Worm (Caenorhabditis elegans) whole organism, late embryonic: ENCODE results near the gene col-121.

Experiments
- F13H6.1 ChIP-seq: sonication (generic microtip); optimal IDR thresholded peaks from 2 replicates; lab custom pipeline; 2016; ENCODE audit warnings: missing genetic modification characterization, missing compliant biosample characterization
- ama-1 ChIP-seq: fragments of 150-350 bp; optimal IDR thresholded peaks from 2 replicates; lab custom pipeline; 2014
- ceh-19 ChIP-seq: fragments of 200-800 bp; sonication (Bioruptor generic); optimal IDR thresholded peaks from 2 replicates; lab custom pipeline; 2018; ENCODE audit warnings: mild to moderate bottlenecking, missing genetic modification characterization, missing compliant biosample characterization
- ceh-22 ChIP-seq: sonication (generic microtip); optimal IDR thresholded peaks from 2 replicates; lab custom pipeline; 2017; ENCODE audit warnings: missing biosample characterization, missing genetic modification characterization
- ceh-31 ChIP-seq: sonication (generic microtip); optimal IDR thresholded peaks from 2 replicates; lab custom pipeline; 2016; ENCODE audit warnings: missing genetic modification characterization, missing compliant biosample characterization
- ceh-34 ChIP-seq: sonication (generic microtip); optimal IDR thresholded peaks from 2 replicates; lab custom pipeline; 2016; ENCODE audit warnings: mild to moderate bottlenecking, missing genetic modification characterization, missing compliant biosample characterization
- ceh-48 ChIP-seq: sonication (generic microtip); optimal IDR thresholded peaks from 2 replicates; lab custom pipeline; 2016; ENCODE audit warnings: missing genetic modification characterization, inconsistent platforms, missing compliant biosample characterization
- ceh-6 ChIP-seq: fragments of 200-800 bp; sonication (Bioruptor generic); optimal IDR thresholded peaks from 2 replicates; lab custom pipeline; 2018; ENCODE audit warnings: mild to moderate bottlenecking, missing genetic modification characterization, missing compliant biosample characterization
- ceh-9 ChIP-seq: sonication (generic microtip); optimal IDR thresholded peaks from 2 replicates; lab custom pipeline; 2016; ENCODE audit warnings: mild to moderate bottlenecking, missing genetic modification characterization, inconsistent platforms, missing compliant biosample characterization
- che-1 ChIP-seq: sonication (generic microtip); optimal IDR thresholded peaks from 2 replicates; lab custom pipeline; 2016; ENCODE audit warnings: mild to moderate bottlenecking, missing genetic modification characterization, missing compliant biosample characterization
- elt-2 ChIP-seq: sonication (generic microtip); optimal IDR thresholded peaks from 2 replicates; lab custom pipeline; 2016; ENCODE audit warnings: missing genetic modification reagents, missing genetic modification characterization, missing compliant biosample characterization
- ets-4 ChIP-seq: sonication (generic microtip); optimal IDR thresholded peaks from 2 replicates; lab custom pipeline; 2016; ENCODE audit warnings: missing genetic modification characterization, missing compliant biosample characterization
- fkh-10 ChIP-seq: fragments of 150-350 bp; optimal IDR thresholded peaks from 2 replicates; lab custom pipeline; 2014; ENCODE audit warnings: missing biosample characterization, missing genetic modification reagents, missing genetic modification characterization
- hlh-13 ChIP-seq: fragments of 200-800 bp; sonication (Bioruptor generic); optimal IDR thresholded peaks from 2 replicates; lab custom pipeline; 2018; ENCODE audit warnings: mild to moderate bottlenecking, missing genetic modification characterization, missing compliant biosample characterization
- hlh-30 ChIP-seq: sonication (generic microtip); optimal IDR thresholded peaks from 2 replicates; lab custom pipeline; 2017; ENCODE audit warnings: antibody characterized with exemption, missing genetic modification characterization, missing compliant biosample characterization; ENCODE audit not compliant: insufficient read depth
- nfya-1 ChIP-seq: sonication (generic microtip); optimal IDR thresholded peaks from 2 replicates; lab custom pipeline; 2017; ENCODE audit warnings: missing genetic modification characterization, mild to moderate bottlenecking, missing compliant biosample characterization, antibody characterized with exemption, moderate library complexity
- npax-4 ChIP-seq: sonication (generic microtip); optimal IDR thresholded peaks from 2 replicates; lab custom pipeline; 2016; ENCODE audit warnings: missing genetic modification characterization, missing compliant biosample characterization
- odd-2 ChIP-seq: sonication (generic microtip); optimal IDR thresholded peaks from 2 replicates; lab custom pipeline; 2017; ENCODE audit warnings: antibody characterized with exemption, mild to moderate bottlenecking, missing genetic modification characterization, missing compliant biosample characterization
- pat-9 ChIP-seq: fragments of 200-800 bp; sonication (Bioruptor generic); optimal IDR thresholded peaks from 2 replicates; lab custom pipeline; 2018; ENCODE audit warnings: mild to moderate bottlenecking, missing genetic modification characterization, moderate library complexity, missing compliant biosample characterization
- pha-2 ChIP-seq: sonication (generic microtip); optimal IDR thresholded peaks from 2 replicates; lab custom pipeline; 2017; ENCODE audit warnings: mild to moderate bottlenecking, missing genetic modification characterization, missing compliant biosample characterization
- pqm-1 ChIP-seq: sonication (generic microtip); optimal IDR thresholded peaks from 2 replicates; lab custom pipeline; 2016; ENCODE audit warnings: missing genetic modification characterization, missing compliant biosample characterization
- pros-1 ChIP-seq: fragments of 150-350 bp; optimal IDR thresholded peaks from 2 replicates; lab custom pipeline; 2014; ENCODE audit warnings: missing biosample characterization, missing genetic modification reagents, missing genetic modification characterization
- ref-2 ChIP-seq: sonication (generic microtip); optimal IDR thresholded peaks from 2 replicates; lab custom pipeline; 2016; ENCODE audit warnings: missing genetic modification characterization, missing compliant biosample characterization
- sox-2 ChIP-seq: fragments of 200-800 bp; sonication (Bioruptor generic); IDR thresholded peaks from 2 replicates; pipeline ENCODE4 v1.3.6; 2022; ENCODE audit warnings: missing genetic modification reagents, missing genetic modification characterization, missing compliant biosample characterization
- sox-4 ChIP-seq: sonication (generic microtip); optimal IDR thresholded peaks from 2 replicates; lab custom pipeline; 2017; ENCODE audit warnings: mild to moderate bottlenecking, missing genetic modification characterization, inconsistent platforms, missing compliant biosample characterization
- unc-3 ChIP-seq, 2 experiments: fragments of 200-800 bp in 1 of 2; sonication (Bioruptor generic) in 1 of 2; sonication (generic microtip) in 1 of 2; conservative IDR thresholded peaks in 1 of 2; optimal IDR thresholded peaks in 1 of 2; 2 replicates each; pipeline versions ENCODE4 v1.3.6 to Lab custom; 2016 to 2022; ENCODE audit warnings: missing compliant biosample characterization in 2 of 2, missing genetic modification characterization in 2 of 2, missing genetic modification reagents in 1 of 2
- unc-42 ChIP-seq: sonication (generic microtip); optimal IDR thresholded peaks from 2 replicates; lab custom pipeline; 2016; ENCODE audit warnings: missing genotype, missing genetic modification characterization, missing compliant biosample characterization
- unc-55 ChIP-seq: sonication (generic microtip); optimal IDR thresholded peaks from 2 replicates; lab custom pipeline; 2017; ENCODE audit warnings: missing biosample characterization, missing genetic modification reagents, missing genetic modification characterization
- ztf-16 ChIP-seq: sonication (generic microtip); optimal IDR thresholded peaks from 2 replicates; lab custom pipeline; 2017; ENCODE audit warnings: missing genetic modification characterization, missing compliant biosample characterization

Gene col-121

ce11 chrIV:9403761-9404420, 7.9 kb upstream of the col-121 start:
- TF ChIP-seq ceh-48 (tag; lab: Kevin White, UChicago) (peak; percentile 36), ref-2 (tag; lab: Kevin White, UChicago) (no peak)

ce11 chrIV:9401715-9402114, 5.7 kb upstream of the col-121 start, which contains the start of gene F56D5.6:
TSS of gene F56D5.6 (plus strand) at chrIV:9401922.
- TF ChIP-seq ceh-22 = no peak

- TF ChIP-seq fkh-10 (no peak), ceh-9 (tag; lab: Kevin White, UChicago) (no peak), ceh-34 (tag; lab: Kevin White, UChicago) (no peak), ama-1 (no peak)
These were observed 2.5 kb upstream of the col-121 start, which contains the start of gene F56D5.2 for ce11 chrIV:9398512-9398911. TSS of gene F56D5.2 (minus strand) at chrIV:9398612.

ce11 chrIV:9397278-9397677, 1.3 kb upstream of the col-121 start, which contains the start of gene F56D5.3:
TSS of gene F56D5.3 (plus strand) at chrIV:9397578.
- TF ChIP-seq unc-3 (GFP tag; conservative IDR thresholded peaks at IDR 0.05; lab: Robert Waterston, UW) = no peak
- TF ChIP-seq unc-3 (tag; optimal IDR thresholded peaks at IDR 0.05; lab: Kevin White, UChicago) = no peak
- TF ChIP-seq sox-2 = no peak
- no peak for TF ChIP-seq ztf-16 (tag; lab: Kevin White, UChicago)
- TF ChIP-seq ceh-6 (GFP tag; lab: Kevin White, UChicago) = no peak
- no peak for TF ChIP-seq npax-4 (tag; lab: Kevin White, UChicago)
- no peak for TF ChIP-seq odd-2 (tag; lab: Kevin White, UChicago)
- no peak for TF ChIP-seq sox-4 (tag; lab: Kevin White, UChicago)
- no peak for TF ChIP-seq pat-9 (tag; lab: Kevin White, UChicago)
- TF ChIP-seq pha-2 (tag; lab: Kevin White, UChicago) = no peak
- TF ChIP-seq unc-55 (GFP tag; lab: Kevin White, UChicago) = no peak
- TF ChIP-seq hlh-13 (GFP tag; lab: Kevin White, UChicago) = no peak
- TF ChIP-seq pqm-1 (tag; lab: Kevin White, UChicago) = no peak
- no peak for TF ChIP-seq ref-2 (tag; lab: Kevin White, UChicago)
- TF ChIP-seq pros-1 = no peak
- no peak for TF ChIP-seq ceh-19 (GFP tag; lab: Kevin White, UChicago)
- no peak for TF ChIP-seq F13H6.1 (tag; lab: Kevin White, UChicago)
- TF ChIP-seq ceh-31 (tag; lab: Kevin White, UChicago) = no peak

- TF ChIP-seq che-1 (tag; lab: Kevin White, UChicago) = no peak
- peak; percentile 62 for TF ChIP-seq hlh-30 (tag; lab: Kevin White, UChicago)
- peak; percentile 13 for TF ChIP-seq nfya-1 (tag; lab: Kevin White, UChicago)
- TF ChIP-seq unc-42 (tag; lab: Kevin White, UChicago) = peak; percentile 51
These were observed 10.0 kb downstream of the col-121 start, which contains the start of gene daf-15 for ce11 chrIV:9386038-9386437. TSS of gene daf-15 (plus strand) at chrIV:9386208.

- no peak for TF ChIP-seq hlh-13 (GFP tag; lab: Kevin White, UChicago)
These were observed 11.2 kb downstream of the col-121 start, which contains the start of gene C10C5.7 for ce11 chrIV:9384826-9385225. TSS of gene C10C5.7 (plus strand) at chrIV:9385126.

ce11 chrIV:9381136-9381535, 14.9 kb downstream of the col-121 start, which contains the start of gene C10C5.5:
TSS of gene C10C5.5 (plus strand) at chrIV:9381436.
- peak; percentile 23 for TF ChIP-seq elt-2 (tag; lab: Kevin White, UChicago)
- TF ChIP-seq fkh-10 = no peak
- no peak for TF ChIP-seq ets-4 (tag; lab: Kevin White, UChicago)
